Fruit fly (Drosophila melanogaster) whole organism, embryonic: ENCODE data around the gene CtBP.

Source experiments
- CG10267 ChIP-seq: fragments of 200-800 bp; sonication (Bioruptor generic); optimal IDR thresholded peaks from 2 replicates; lab custom pipeline; 2018; ENCODE audit warnings: missing biosample characterization, mild to moderate bottlenecking, missing genetic modification characterization, moderate library complexity
- CG10321 ChIP-seq: fragments of 200-800 bp; sonication (Bioruptor generic); IDR thresholded peaks from 2 replicates; pipeline ENCODE4 v1.3.6; 2022; ENCODE audit warnings: missing biosample characterization, missing genetic modification characterization
- CG10959 ChIP-seq: fragments of 200-800 bp; sonication (Bioruptor generic); IDR thresholded peaks from 2 replicates; pipeline ENCODE4 v1.3.6; 2022; ENCODE audit warnings: missing biosample characterization, missing genetic modification characterization
- CG12659 ChIP-seq: fragments of 200-800 bp; sonication (Bioruptor generic); optimal IDR thresholded peaks from 3 replicates; lab custom pipeline; 2017; ENCODE audit warnings: mild to moderate bottlenecking, missing biosample characterization, missing genetic modification reagents, missing genetic modification characterization
- CG13624 ChIP-seq: fragments of 200-800 bp; sonication (Bioruptor generic); optimal IDR thresholded peaks from 2 replicates; lab custom pipeline; 2016; ENCODE audit warnings: missing biosample characterization, missing genetic modification characterization
- CG13775 ChIP-seq: fragments of 200-800 bp; sonication (Bioruptor generic); optimal IDR thresholded peaks from 3 replicates; lab custom pipeline; 2017; ENCODE audit warnings: missing biosample characterization, mild to moderate bottlenecking, missing genetic modification characterization
- CG14710 ChIP-seq: fragments of 200-800 bp; sonication (Bioruptor generic); optimal IDR thresholded peaks from 3 replicates; lab custom pipeline; 2019; ENCODE audit warnings: missing biosample characterization, mild to moderate bottlenecking, missing genetic modification characterization, moderate library complexity
- CG14965 ChIP-seq: fragments of 200-800 bp; sonication (Bioruptor generic); optimal IDR thresholded peaks from 2 replicates; lab custom pipeline; 2016; ENCODE audit warnings: missing biosample characterization, missing genetic modification characterization, borderline replicate concordance
- CG15514 ChIP-seq: fragments of 200-800 bp; sonication (Bioruptor generic); optimal IDR thresholded peaks from 3 replicates; lab custom pipeline; 2017; ENCODE audit warnings: missing biosample characterization, missing genetic modification characterization, mild to moderate bottlenecking, moderate library complexity, missing genetic modification reagents
- CG16863 ChIP-seq: fragments of 200-800 bp; sonication (Bioruptor generic); optimal IDR thresholded peaks from 3 replicates; lab custom pipeline; 2016; ENCODE audit warnings: missing biosample characterization, missing genetic modification characterization
- CG17359 ChIP-seq: fragments of 200-800 bp; sonication (Bioruptor generic); optimal IDR thresholded peaks from 3 replicates; lab custom pipeline; 2018; ENCODE audit warnings: missing biosample characterization, mild to moderate bottlenecking, missing genetic modification characterization, moderate library complexity
- CG18764 ChIP-seq: fragments of 200-800 bp; sonication (Bioruptor generic); optimal IDR thresholded peaks from 3 replicates; lab custom pipeline; 2016; ENCODE audit warnings: missing biosample characterization, missing genetic modification characterization
- CG32532 ChIP-seq: fragments of 200-800 bp; sonication (Bioruptor generic); IDR thresholded peaks from 2 replicates; pipeline ENCODE4 v1.3.6; 2022; ENCODE audit warnings: missing biosample characterization, missing genetic modification characterization
- CG3995 ChIP-seq: fragments of 200-800 bp; sonication (Bioruptor generic); optimal IDR thresholded peaks from 3 replicates; lab custom pipeline; 2016; ENCODE audit warnings: missing biosample characterization, missing genetic modification characterization
- CG4360 ChIP-seq: fragments of 200-800 bp; sonication (Bioruptor generic); IDR thresholded peaks from 2 replicates; pipeline ENCODE4 v1.3.6; 2022; ENCODE audit warnings: missing biosample characterization, missing genetic modification characterization
- CG6175 ChIP-seq: fragments of 200-800 bp; sonication (Bioruptor generic); IDR thresholded peaks from 3 replicates; pipeline ENCODE4 v1.3.6; 2022; ENCODE audit warnings: missing biosample characterization, missing genetic modification characterization
- CG7271 ChIP-seq: fragments of 200-800 bp; sonication (Bioruptor generic); optimal IDR thresholded peaks from 2 replicates; lab custom pipeline; 2018; ENCODE audit warnings: missing biosample characterization, mild to moderate bottlenecking, missing genetic modification characterization, moderate library complexity
- CG7963 ChIP-seq: fragments of 200-800 bp; sonication (Bioruptor generic); IDR thresholded peaks from 3 replicates; pipeline ENCODE4 v1.3.6; 2022; ENCODE audit warnings: missing biosample characterization, missing genetic modification characterization; ENCODE audit not compliant: partially characterized antibody
- CTCF ChIP-seq: fragments of 200-800 bp; sonication (Bioruptor generic); optimal IDR thresholded peaks from 2 replicates; lab custom pipeline; 2017; ENCODE audit warnings: missing biosample characterization, mild to moderate bottlenecking, missing genetic modification characterization, moderate library complexity
- D19A ChIP-seq: fragments of 200-800 bp; optimal IDR thresholded peaks from 3 replicates; lab custom pipeline; 2019; ENCODE audit warnings: missing biosample characterization, mild to moderate bottlenecking, missing genetic modification characterization, moderate library complexity
- Gsc ChIP-seq: fragments of 200-800 bp; sonication (Bioruptor generic); IDR thresholded peaks from 2 replicates; pipeline ENCODE4 v1.3.6; 2022; ENCODE audit warnings: missing biosample characterization, missing genetic modification characterization
- HHEX ChIP-seq: fragments of 200-800 bp; sonication (Bioruptor generic); optimal IDR thresholded peaks from 3 replicates; lab custom pipeline; 2017; ENCODE audit warnings: missing biosample characterization, mild to moderate bottlenecking, missing genetic modification characterization, missing genetic modification reagents
- Hmx ChIP-seq: fragments of 200-800 bp; sonication (Bioruptor generic); optimal IDR thresholded peaks from 2 replicates; lab custom pipeline; 2016; ENCODE audit warnings: missing biosample characterization, missing genetic modification characterization
- Hr39 ChIP-seq: fragments of >200 bp; optimal IDR thresholded peaks from 2 replicates; lab custom pipeline; 2017
- Jarid2 ChIP-seq: fragments of 200-800 bp; sonication (Bioruptor generic); optimal IDR thresholded peaks from 3 replicates; lab custom pipeline; 2017; ENCODE audit warnings: mild to moderate bottlenecking, missing biosample characterization, missing genetic modification reagents, missing genetic modification characterization
- Sox100B ChIP-seq: fragments of 200-800 bp; sonication (Bioruptor generic); optimal IDR thresholded peaks from 3 replicates; lab custom pipeline; 2018; ENCODE audit warnings: missing biosample characterization, mild to moderate bottlenecking, missing genetic modification characterization
- Tbp ChIP-seq: fragments of >200 bp; optimal IDR thresholded peaks from 2 replicates; lab custom pipeline; 2018; ENCODE audit warnings: missing biosample characterization, missing genetic modification characterization
- abd-A ChIP-seq: fragments of 200-800 bp; sonication (Bioruptor generic); optimal IDR thresholded peaks from 3 replicates; lab custom pipeline; 2019; ENCODE audit warnings: missing biosample characterization, mild to moderate bottlenecking, missing genetic modification characterization, moderate library complexity
- ac ChIP-seq: fragments of 200-800 bp; sonication (Bioruptor generic); optimal IDR thresholded peaks from 3 replicates; lab custom pipeline; 2017; ENCODE audit warnings: missing biosample characterization, mild to moderate bottlenecking, missing genetic modification characterization
- bbx ChIP-seq: fragments of 200-800 bp; sonication (Bioruptor generic); IDR thresholded peaks from 2 replicates; pipeline ENCODE4 v1.3.6; 2022; ENCODE audit warnings: missing biosample characterization, missing genetic modification characterization; ENCODE audit not compliant: partially characterized antibody
- ci ChIP-seq: fragments of 200-800 bp; sonication (Bioruptor generic); IDR thresholded peaks from 3 replicates; pipeline ENCODE4 v1.3.6; 2022; ENCODE audit warnings: missing biosample characterization, missing genetic modification characterization
- dm ChIP-seq: fragments of 200-800 bp; sonication (Bioruptor generic); optimal IDR thresholded peaks from 3 replicates; lab custom pipeline; 2016; ENCODE audit warnings: missing biosample characterization, missing genetic modification characterization
- ems ChIP-seq: fragments of 200-800 bp; sonication (Bioruptor generic); optimal IDR thresholded peaks from 3 replicates; lab custom pipeline; 2016; ENCODE audit warnings: missing biosample characterization, missing genetic modification characterization
- eyg ChIP-seq: fragments of 200-800 bp; sonication (Bioruptor generic); optimal IDR thresholded peaks from 3 replicates; lab custom pipeline; 2016; ENCODE audit warnings: missing biosample characterization, missing genetic modification characterization
- gfzf ChIP-seq: fragments of 200-800 bp; sonication (Bioruptor generic); optimal IDR thresholded peaks from 2 replicates; lab custom pipeline; 2016; ENCODE audit warnings: missing biosample characterization, mild to moderate bottlenecking, missing genetic modification characterization, moderate library complexity
- insv ChIP-seq, 2 experiments: fragments of 200-800 bp; sonication (Bioruptor generic); optimal IDR thresholded peaks; 3 replicates each; lab custom pipeline; 2016 to 2018; ENCODE audit warnings: missing biosample characterization in 2 of 2, missing genetic modification characterization in 2 of 2
- inv ChIP-seq: fragments of 200-800 bp; sonication (Bioruptor generic); IDR thresholded peaks from 2 replicates; pipeline ENCODE4 v1.3.6; 2022; ENCODE audit warnings: missing biosample characterization, missing genetic modification characterization; ENCODE audit not compliant: partially characterized antibody
- lab ChIP-seq: fragments of 200-800 bp; sonication (Bioruptor generic); optimal IDR thresholded peaks from 3 replicates; lab custom pipeline; 2017; ENCODE audit warnings: missing biosample characterization, missing genetic modification characterization, mild to moderate bottlenecking, moderate library complexity, missing genetic modification reagents
- oc ChIP-seq: fragments of 200-800 bp; sonication (Bioruptor generic); optimal IDR thresholded peaks from 2 replicates; lab custom pipeline; 2018; ENCODE audit warnings: missing biosample characterization, mild to moderate bottlenecking, missing genetic modification characterization, moderate library complexity
- pita ChIP-seq: fragments of 200-800 bp; sonication (Bioruptor generic); optimal IDR thresholded peaks from 2 replicates; lab custom pipeline; 2017; ENCODE audit warnings: missing biosample characterization, mild to moderate bottlenecking, missing genetic modification characterization
- psq ChIP-seq: fragments of 200-800 bp; sonication (Bioruptor generic); optimal IDR thresholded peaks from 2 replicates; lab custom pipeline; 2017; ENCODE audit warnings: missing biosample characterization, missing genetic modification characterization
- pzg ChIP-seq: fragments of 200-800 bp; sonication (Bioruptor generic); optimal IDR thresholded peaks from 3 replicates; lab custom pipeline; 2018; ENCODE audit warnings: missing biosample characterization, mild to moderate bottlenecking, missing genetic modification characterization, moderate library complexity
- rib ChIP-seq: fragments of 200-800 bp; sonication (Bioruptor generic); IDR thresholded peaks from 2 replicates; pipeline ENCODE4 v1.3.6; 2022; ENCODE audit warnings: missing biosample characterization, missing genetic modification characterization
- sc ChIP-seq, 3 experiments: fragments of >200 bp in 2 of 3; fragments of 200-800 bp in 1 of 3; sonication (Bioruptor generic) in 1 of 3; optimal IDR thresholded peaks; 2 replicates in 2 of 3; 3 replicates in 1 of 3; lab custom pipeline; 2017; ENCODE audit warnings: mild to moderate bottlenecking in 1 of 3, missing biosample characterization in 1 of 3, missing genetic modification characterization in 1 of 3, missing genetic modification reagents in 1 of 3
- shn ChIP-seq: fragments of 200-800 bp; sonication (Bioruptor generic); optimal IDR thresholded peaks from 3 replicates; lab custom pipeline; 2016; ENCODE audit warnings: missing biosample characterization, missing genetic modification characterization
- slp2 ChIP-seq: fragments of 200-800 bp; sonication (Bioruptor generic); optimal IDR thresholded peaks from 2 replicates; lab custom pipeline; 2016; ENCODE audit warnings: missing biosample characterization, missing genetic modification characterization
- stwl ChIP-seq: fragments of 200-800 bp; sonication (Bioruptor generic); optimal IDR thresholded peaks from 3 replicates; lab custom pipeline; 2018; ENCODE audit warnings: missing biosample characterization, mild to moderate bottlenecking, missing genetic modification characterization, moderate library complexity
- tap ChIP-seq: fragments of 200-800 bp; optimal IDR thresholded peaks from 3 replicates; lab custom pipeline; 2019; ENCODE audit warnings: missing biosample characterization, mild to moderate bottlenecking, missing genetic modification characterization, moderate library complexity
- toy ChIP-seq: fragments of 200-800 bp; sonication (Bioruptor generic); IDR thresholded peaks from 2 replicates; pipeline ENCODE4 v1.3.6; 2022; ENCODE audit warnings: missing biosample characterization, missing genetic modification characterization
- twi ChIP-seq: fragments of 200-800 bp; optimal IDR thresholded peaks from 2 replicates; lab custom pipeline; 2019; ENCODE audit warnings: missing biosample characterization, mild to moderate bottlenecking, missing genetic modification characterization, moderate library complexity
- unc-4 ChIP-seq: fragments of 200-800 bp; sonication (Bioruptor generic); IDR thresholded peaks from 2 replicates; pipeline ENCODE4 v1.3.6; 2022; ENCODE audit warnings: missing biosample characterization, missing genetic modification characterization; ENCODE audit not compliant: partially characterized antibody

CtBP gene

dm6 chr3R:13032975-13033445, 21.6 kb downstream of the CtBP start (continued):
- TF ChIP-seq ci (GFP tag; lab: Robert Waterston, UW) = peak; percentile 79
- 0 out of 2 replicates have a peak, but pooled peaks have one; percentile 29 for TF ChIP-seq CG10321
- no peak for TF ChIP-seq CTCF (GFP tag; lab: Kevin White, UChicago)
- TF ChIP-seq pzg = no peak
- TF ChIP-seq CG3995 = peak; percentile 93
- TF ChIP-seq CG13624 (GFP tag; lab: Kevin White, UChicago) = no peak
- TF ChIP-seq HHEX = peak; percentile 54
- no peak for TF ChIP-seq ems (GFP tag; lab: Kevin White, UChicago)
- peak; percentile 67 for TF ChIP-seq twi (tag; lab: Kevin White, UChicago)
- no peak for TF ChIP-seq bbx (GFP tag; lab: Robert Waterston, UW)
- TF ChIP-seq CG12659 (GFP tag; lab: Kevin White, UChicago) = no peak
- TF ChIP-seq CG10267 (tag; lab: Kevin White, UChicago) = no peak
- TF ChIP-seq CG15514 = peak; percentile 61
- TF ChIP-seq D19A (tag; lab: Kevin White, UChicago) = no peak
- TF ChIP-seq stwl = no peak
- peak; percentile 83 for TF ChIP-seq lab
- TF ChIP-seq Gsc (GFP tag; lab: Robert Waterston, UW) = no peak
- TF ChIP-seq CG7271 (tag; lab: Kevin White, UChicago) = no peak
- TF ChIP-seq rib = no peak
- no peak for TF ChIP-seq sc (optimal IDR thresholded peaks at IDR 0.05; lab: Kevin White, UChicago)
- TF ChIP-seq sc (GFP tag; optimal IDR thresholded peaks at IDR 0.05; lab: Kevin White, UChicago) = no peak
- TF ChIP-seq shn (GFP tag; lab: Kevin White, UChicago) = no peak
- no peak for TF ChIP-seq tap (tag; lab: Kevin White, UChicago)
- no peak for TF ChIP-seq unc-4 (GFP tag; lab: Robert Waterston, UW)
- TF ChIP-seq Jarid2 = peak; percentile 46
- no peak for TF ChIP-seq CG7963 (GFP tag; lab: Robert Waterston, UW)
- TF ChIP-seq CG13775 (GFP tag; lab: Kevin White, UChicago) = no peak
- no peak for TF ChIP-seq CG6175 (GFP tag; lab: Robert Waterston, UW)
- TF ChIP-seq CG16863 (GFP tag; lab: Kevin White, UChicago) = no peak
- TF ChIP-seq CG14965 = no peak
- TF ChIP-seq inv = no peak
- TF ChIP-seq Tbp (GFP tag; lab: Kevin White, UChicago) = no peak
- TF ChIP-seq CG18764 (GFP tag; lab: Kevin White, UChicago) = peak; percentile 42
- TF ChIP-seq Hr39 (lab: Kevin White, UChicago) = no peak
- no peak for TF ChIP-seq gfzf (GFP tag; lab: Kevin White, UChicago)
- TF ChIP-seq slp2 (GFP tag; lab: Kevin White, UChicago) = no peak
- TF ChIP-seq Sox100B (GFP tag; lab: Kevin White, UChicago) = no peak
- no peak for TF ChIP-seq eyg
- TF ChIP-seq oc (tag; lab: Kevin White, UChicago) = no peak
- TF ChIP-seq ac (GFP tag; lab: Kevin White, UChicago) = peak; percentile 7
- TF ChIP-seq abd-A (tag; lab: Kevin White, UChicago) = no peak
- no peak for TF ChIP-seq dm
- TF ChIP-seq pita = no peak
- no peak for TF ChIP-seq toy (GFP tag; lab: Robert Waterston, UW)
- no peak for TF ChIP-seq Hmx (GFP tag; lab: Kevin White, UChicago)
- peak; percentile 27 for TF ChIP-seq CG14710 (tag; lab: Kevin White, UChicago)
- TF ChIP-seq psq = no peak
- TF ChIP-seq CG10959 (GFP tag; lab: Robert Waterston, UW) = 0 out of 2 replicates have a peak, but pooled peaks have one; percentile 12
- peak; percentile 69 for TF ChIP-seq CG17359 (tag; lab: Kevin White, UChicago)
- TF ChIP-seq CG32532 = no peak
- TF ChIP-seq CG4360 (GFP tag; lab: Robert Waterston, UW) = no peak
- TF ChIP-seq insv (GFP tag; optimal IDR thresholded peaks at IDR 0.05; lab: Kevin White, UChicago) = no peak
